Worm (Caenorhabditis elegans): Measurements from ENCODE around the gene tag-115.

The tag-115 gene

DNA sequence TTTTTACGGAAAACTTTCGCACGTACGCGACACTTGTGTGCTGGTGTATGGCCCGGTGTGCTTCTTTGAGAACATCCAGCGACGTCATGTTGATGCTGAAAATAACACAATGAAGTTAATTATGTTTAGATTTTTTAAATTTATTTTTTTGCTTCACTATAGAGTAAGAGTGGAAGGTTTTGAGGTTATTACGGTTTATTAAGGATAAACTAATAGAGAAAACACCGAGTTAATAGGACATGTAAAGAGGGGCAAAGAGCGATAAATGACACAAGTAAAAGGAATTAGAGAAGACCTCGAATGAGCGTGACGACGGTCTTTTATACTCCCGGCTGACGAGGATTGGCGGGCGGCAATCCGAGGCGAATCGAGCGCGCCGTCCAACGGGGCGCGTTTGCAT, 50.3 kb downstream of the tag-115 start, which contains the start of gene F58D2.4:
F58D2.4 (minus strand) TSS at position 101 of the 400 bp plus-strand sequence.
- no peak for TF ChIP-seq lin-13 (tag; optimal IDR thresholded peaks at IDR 0.05)
- no peak for TF ChIP-seq sem-2 (GFP tag; optimal IDR thresholded peaks at IDR 0.05)
- TF ChIP-seq cnd-1 (tag; optimal IDR thresholded peaks at IDR 0.05), result no peak
- TF ChIP-seq nhr-12 (tag; optimal IDR thresholded peaks at IDR 0.05), result no peak
- TF ChIP-seq nhr-237 (tag; optimal IDR thresholded peaks at IDR 0.05), result no peak
- no peak for TF ChIP-seq mls-2 (tag; optimal IDR thresholded peaks at IDR 0.05)
- no peak for TF ChIP-seq nhr-76 (tag; optimal IDR thresholded peaks at IDR 0.05)
- TF ChIP-seq flh-1 (GFP tag; optimal IDR thresholded peaks at IDR 0.05), result no peak
- TF ChIP-seq ham-2 (GFP tag; optimal IDR thresholded peaks at IDR 0.05), result no peak
- TF ChIP-seq zip-8 (tag; optimal IDR thresholded peaks at IDR 0.05), result no peak
- no peak for TF ChIP-seq unc-62 (GFP tag; optimal IDR thresholded peaks at IDR 0.05)
- TF ChIP-seq ceh-83 (GFP tag; optimal IDR thresholded peaks at IDR 0.05), result no peak
- no peak for TF ChIP-seq unc-120 (tag; optimal IDR thresholded peaks at IDR 0.05; ENCODE audit: poor library complexity, severe bottlenecking)
- TF ChIP-seq elt-3 (tag; optimal IDR thresholded peaks at IDR 0.05), result no peak
- no peak for TF ChIP-seq ces-1 (GFP tag; optimal IDR thresholded peaks at IDR 0.05)
- no peak for TF ChIP-seq blmp-1 (tag; optimal IDR thresholded peaks at IDR 0.05)
